Worm (Caenorhabditis elegans) whole organism, L4 larva: ENCODE data around the gene parg-1.

Experiments
- F26F4.8 ChIP-seq: fragments of 200-800 bp; sonication (Bioruptor generic); conservative IDR thresholded peaks from 2 replicates; pipeline ENCODE4 v1.3.6; 2022; ENCODE audit warnings: missing genetic modification characterization, missing compliant biosample characterization
- F37D6.2 ChIP-seq: sonication (generic microtip); optimal IDR thresholded peaks from 2 replicates; lab custom pipeline; 2016; ENCODE audit warnings: mild to moderate bottlenecking, missing genetic modification characterization, missing compliant biosample characterization
- F44E2.7 ChIP-seq: fragments of 200-800 bp; sonication (Bioruptor generic); IDR thresholded peaks from 2 replicates; pipeline ENCODE4 v2.1.2; 2022; ENCODE audit warnings: missing genetic modification characterization, missing compliant biosample characterization
- R02D3.7 ChIP-seq: fragments of 150-350 bp; sonication (generic microtip); optimal IDR thresholded peaks from 3 replicates; lab custom pipeline; 2014; ENCODE audit warnings: missing biosample characterization, missing genetic modification characterization
- T20F7.1 ChIP-seq: fragments of 200-800 bp; sonication (Bioruptor generic); optimal IDR thresholded peaks from 2 replicates; lab custom pipeline; 2018; ENCODE audit warnings: mild to moderate bottlenecking, missing genetic modification characterization, missing compliant biosample characterization
- T26A8.4 ChIP-seq: fragments of 200-800 bp; sonication (Bioruptor generic); IDR thresholded peaks from 2 replicates; pipeline ENCODE4 v1.3.6; 2022; ENCODE audit warnings: missing genetic modification characterization, missing compliant biosample characterization
- Y48G9A.11 ChIP-seq: fragments of 200-800 bp; sonication (Bioruptor generic); IDR thresholded peaks from 2 replicates; pipeline ENCODE4 v1.3.6; 2022; ENCODE audit warnings: missing genetic modification reagents, missing genetic modification characterization, missing compliant biosample characterization
- ZK546.5 ChIP-seq, 2 experiments: sonication (generic microtip); optimal IDR thresholded peaks; 2 replicates each; lab custom pipeline; 2017; ENCODE audit warnings: missing biosample characterization in 2 of 2, missing genetic modification characterization in 2 of 2
- aha-1 ChIP-seq: fragments of 150-350 bp; peaks from one replicate; lab custom pipeline; 2014; ENCODE audit warnings: missing biosample characterization, missing genetic modification characterization
- arid-1 ChIP-seq: fragments of 200-800 bp; sonication (Bioruptor generic); conservative IDR thresholded peaks from 2 replicates; pipeline ENCODE4 v1.3.6; 2022; ENCODE audit warnings: missing genetic modification reagents, missing genetic modification characterization, missing compliant biosample characterization
- attf-4 ChIP-seq: sonication (generic microtip); optimal IDR thresholded peaks from 3 replicates; lab custom pipeline; 2017; ENCODE audit warnings: missing biosample characterization, missing genetic modification characterization
- ceh-28 ChIP-seq: fragments of 150-350 bp; optimal IDR thresholded peaks from 2 replicates; lab custom pipeline; 2014; ENCODE audit warnings: missing biosample characterization, missing genetic modification reagents, missing genetic modification characterization
- ceh-44 ChIP-seq: fragments of 200-800 bp; sonication (Bioruptor generic); IDR thresholded peaks from 2 replicates; pipeline ENCODE4 v1.3.6; 2022; ENCODE audit warnings: missing genetic modification reagents, missing genetic modification characterization, missing compliant biosample characterization
- ceh-62 ChIP-seq: sonication (generic microtip); optimal IDR thresholded peaks from 2 replicates; lab custom pipeline; 2017; ENCODE audit warnings: missing biosample characterization, missing genetic modification characterization
- dmd-6 ChIP-seq: fragments of 200-800 bp; sonication (Bioruptor generic); IDR thresholded peaks from 2 replicates; pipeline ENCODE4 v1.3.6; 2022; ENCODE audit warnings: missing genetic modification reagents, missing genetic modification characterization, missing compliant biosample characterization
- dpl-1 ChIP-seq: fragments of 150-350 bp; optimal IDR thresholded peaks from 2 replicates; lab custom pipeline; 2014; ENCODE audit warnings: missing biosample characterization, missing genetic modification reagents, missing genetic modification characterization
- dve-1 ChIP-seq: sonication (generic microtip); optimal IDR thresholded peaks from 2 replicates; lab custom pipeline; 2017; ENCODE audit warnings: antibody characterized with exemption, mild to moderate bottlenecking, missing genetic modification characterization, missing compliant biosample characterization; ENCODE audit not compliant: insufficient read depth
- egl-27 ChIP-seq: sonication (generic microtip); optimal IDR thresholded peaks from 3 replicates; lab custom pipeline; 2017; ENCODE audit warnings: missing biosample characterization, missing genetic modification reagents, missing genetic modification characterization
- gei-8 ChIP-seq: fragments of 200-800 bp; sonication (Bioruptor generic); optimal IDR thresholded peaks from 2 replicates; lab custom pipeline; 2018; ENCODE audit warnings: mild to moderate bottlenecking, missing genetic modification characterization, missing compliant biosample characterization
- hlh-30 ChIP-seq: sonication (generic microtip); optimal IDR thresholded peaks from 2 replicates; lab custom pipeline; 2017; ENCODE audit warnings: antibody characterized with exemption, mild to moderate bottlenecking, missing genetic modification characterization, missing compliant biosample characterization; ENCODE audit not compliant: insufficient read depth
- hmg-1.1 ChIP-seq: fragments of 200-800 bp; sonication (Bioruptor generic); IDR thresholded peaks from 2 replicates; pipeline ENCODE4 v1.3.6; 2022; ENCODE audit warnings: missing genetic modification reagents, missing genetic modification characterization, missing compliant biosample characterization
- lin-13 ChIP-seq: fragments of 150-350 bp; optimal IDR thresholded peaks from 2 replicates; lab custom pipeline; 2014; ENCODE audit warnings: missing biosample characterization, missing genetic modification reagents, missing genetic modification characterization
- lin-38 ChIP-seq: fragments of 200-800 bp; sonication (Bioruptor generic); IDR thresholded peaks from 2 replicates; pipeline ENCODE4 v1.3.6; 2022; ENCODE audit warnings: missing genetic modification reagents, missing genetic modification characterization, missing compliant biosample characterization
- lin-39 ChIP-seq: fragments of 150-350 bp; optimal IDR thresholded peaks from 2 replicates; lab custom pipeline; 2014; ENCODE audit warnings: missing biosample characterization, missing genetic modification reagents, missing genetic modification characterization
- lir-3 ChIP-seq: sonication (generic microtip); optimal IDR thresholded peaks from 2 replicates; lab custom pipeline; 2016; ENCODE audit warnings: mild to moderate bottlenecking, missing genetic modification characterization, missing compliant biosample characterization
- lsy-2 ChIP-seq, 2 experiments: fragments of 150-350 bp in 1 of 2; sonication (generic microtip) in 1 of 2; optimal IDR thresholded peaks; 2 replicates each; lab custom pipeline; 2014 to 2017; ENCODE audit warnings: missing biosample characterization in 2 of 2, missing genetic modification characterization in 2 of 2
- madf-5 ChIP-seq, 2 experiments: fragments of 200-800 bp; sonication (Bioruptor generic); IDR thresholded peaks; 2 replicates each; pipeline ENCODE4 v1.3.6; 2022; ENCODE audit warnings: missing compliant biosample characterization in 2 of 2, missing genetic modification characterization in 2 of 2
- mdl-1 ChIP-seq, 2 experiments: fragments of 150-350 bp in 1 of 2; sonication (generic microtip) in 1 of 2; optimal IDR thresholded peaks; 2 replicates each; lab custom pipeline; 2014 to 2017; ENCODE audit warnings: missing biosample characterization in 2 of 2, missing genetic modification characterization in 2 of 2
- mdt-29 ChIP-seq: fragments of 200-800 bp; sonication (Bioruptor generic); IDR thresholded peaks from 2 replicates; pipeline ENCODE4 v1.3.6; 2022; ENCODE audit warnings: missing genetic modification reagents, missing genetic modification characterization, missing compliant biosample characterization
- mep-1 ChIP-seq: fragments of 150-350 bp; sonication (generic microtip); optimal IDR thresholded peaks from 3 replicates; lab custom pipeline; 2014; ENCODE audit warnings: missing biosample characterization, missing genetic modification characterization
- nhr-11 ChIP-seq: fragments of 150-350 bp; optimal IDR thresholded peaks from 2 replicates; lab custom pipeline; 2014; ENCODE audit warnings: missing biosample characterization, missing genetic modification characterization
- nhr-111 ChIP-seq: fragments of 200-800 bp; sonication (Bioruptor generic); optimal IDR thresholded peaks from 2 replicates; lab custom pipeline; 2018; ENCODE audit warnings: mild to moderate bottlenecking, missing genetic modification characterization, missing compliant biosample characterization
- nhr-237 ChIP-seq: sonication (generic microtip); optimal IDR thresholded peaks from 2 replicates; lab custom pipeline; 2017; ENCODE audit warnings: missing biosample characterization, missing genetic modification characterization
- nhr-48 ChIP-seq: sonication (generic microtip); optimal IDR thresholded peaks from 2 replicates; lab custom pipeline; 2016; ENCODE audit warnings: mild to moderate bottlenecking, missing genetic modification characterization, missing compliant biosample characterization
- nhr-76 ChIP-seq: fragments of 150-350 bp; optimal IDR thresholded peaks from 2 replicates; lab custom pipeline; 2014; ENCODE audit warnings: missing biosample characterization, missing genetic modification characterization
- pha-4 ChIP-seq, 2 experiments: fragments of 150-350 bp in 1 of 2; fragments of 200-800 bp in 1 of 2; sonication (Bioruptor generic) in 1 of 2; IDR thresholded peaks in 1 of 2; optimal IDR thresholded peaks in 1 of 2; 2 replicates each; pipeline versions ENCODE4 v1.3.6 to Lab custom; 2014 to 2022; ENCODE audit warnings: missing genetic modification characterization in 2 of 2, missing genetic modification reagents in 2 of 2, missing biosample characterization in 1 of 2, missing compliant biosample characterization in 1 of 2
- pqm-1 ChIP-seq: sonication (generic microtip); optimal IDR thresholded peaks from 2 replicates; lab custom pipeline; 2017; ENCODE audit warnings: missing biosample characterization, missing genetic modification characterization
- saeg-2 ChIP-seq: fragments of 200-800 bp; sonication (Bioruptor generic); IDR thresholded peaks from 2 replicates; pipeline ENCODE4 v1.3.6; 2022; ENCODE audit warnings: missing genetic modification reagents, missing genetic modification characterization, missing compliant biosample characterization
- snpc-1.2 ChIP-seq: fragments of 200-800 bp; sonication (Bioruptor generic); IDR thresholded peaks from 2 replicates; pipeline ENCODE4 v1.3.6; 2022; ENCODE audit warnings: missing genetic modification reagents, missing genetic modification characterization, missing compliant biosample characterization
- spr-1 ChIP-seq: sonication (generic microtip); optimal IDR thresholded peaks from 2 replicates; lab custom pipeline; 2016; ENCODE audit warnings: mild to moderate bottlenecking, missing genetic modification characterization, missing compliant biosample characterization
- spr-3 ChIP-seq: fragments of 200-800 bp; sonication (Bioruptor generic); optimal IDR thresholded peaks from 2 replicates; lab custom pipeline; 2018; ENCODE audit warnings: mild to moderate bottlenecking, missing genetic modification characterization, missing compliant biosample characterization
- tra-1 ChIP-seq: fragments of 200-800 bp; sonication (Bioruptor generic); IDR thresholded peaks from 2 replicates; pipeline ENCODE4 v1.3.6; 2022; ENCODE audit warnings: missing genetic modification reagents, missing genetic modification characterization, missing compliant biosample characterization
- unc-130 ChIP-seq: sonication (generic microtip); optimal IDR thresholded peaks from 2 replicates; lab custom pipeline; 2016; ENCODE audit warnings: missing genetic modification reagents, missing genetic modification characterization, missing compliant biosample characterization
- unc-39 ChIP-seq: sonication (generic microtip); optimal IDR thresholded peaks from 2 replicates; lab custom pipeline; 2017; ENCODE audit warnings: missing biosample characterization, missing genetic modification characterization
- unc-62 ChIP-seq, 3 experiments: fragments of 150-350 bp in 1 of 3; sonication (generic microtip); optimal IDR thresholded peaks in 2 of 3; peaks in 1 of 3; 1 replicate in 1 of 3; 2 replicates in 2 of 3; lab custom pipeline; 2014 to 2017; ENCODE audit warnings: missing biosample characterization in 3 of 3, missing genetic modification characterization in 3 of 3, missing genetic modification reagents in 3 of 3, missing genotype in 1 of 3
- zfp-3 ChIP-seq: fragments of 200-800 bp; sonication (Bioruptor generic); conservative IDR thresholded peaks from 2 replicates; pipeline ENCODE4 v1.3.6; 2022; ENCODE audit warnings: missing genetic modification reagents, missing genetic modification characterization, missing compliant biosample characterization
- zip-2 ChIP-seq: fragments of 150-350 bp; optimal IDR thresholded peaks from 2 replicates; lab custom pipeline; 2014; ENCODE audit warnings: missing biosample characterization, missing genetic modification characterization

Gene parg-1

ce11 chrIV:8740952-8741438 is 5.1 kb upstream of the parg-1 start, which contains the start of gene F21D5.6 (continued):
- TF ChIP-seq unc-62 (GFP tag; optimal IDR thresholded peaks at IDR 0.05 in 1 of 2; lab: Kevin White, UChicago) (no peak), unc-62 (tag; optimal IDR thresholded peaks at IDR 0.05; lab: Kevin White, UChicago) (no peak), unc-130 (no peak), mep-1 (tag; lab: Kevin White, UChicago) (peak; percentile 9), lsy-2 (tag; optimal IDR thresholded peaks at IDR 0.05; lab: Kevin White, UChicago) (no peak), pqm-1 (tag; lab: Kevin White, UChicago) (no peak), ceh-62 (tag; lab: Kevin White, UChicago) (no peak)
- TF ChIP-seq, all 104 proteins: peak for 6

ce11 chrIV:8743654-8744332 is 2.3 kb upstream of the parg-1 start, which contains the start of gene F21D5.7:
F21D5.7 (minus strand) TSS chrIV:8743704.
- TF ChIP-seq R02D3.7 (tag; lab: Kevin White, UChicago) = no peak
- TF ChIP-seq lin-39 (tag; lab: Kevin White, UChicago) = no peak
- no peak for TF ChIP-seq F44E2.7 (GFP tag; lab: Robert Waterston, UW)
- peak; percentile 35; the same call in 1 of the 2 replicates for TF ChIP-seq zfp-3 (GFP tag; lab: Robert Waterston, UW)
- TF ChIP-seq hlh-30 (tag; lab: Kevin White, UChicago) = peak; percentile 90
- TF ChIP-seq zip-2 (tag; lab: Kevin White, UChicago) = no peak
- TF ChIP-seq spr-3 (GFP tag; lab: Kevin White, UChicago) = no peak
- TF ChIP-seq nhr-237 = no peak
- no peak for TF ChIP-seq nhr-76 (tag; lab: Kevin White, UChicago)
- peak; percentile 76 for TF ChIP-seq aha-1
- peak; percentile 91 for TF ChIP-seq dve-1 (tag; lab: Kevin White, UChicago)
- peak; percentile 53; the same call in 1 of the 2 replicates for TF ChIP-seq snpc-1.2 (GFP tag; lab: Robert Waterston, UW)
- TF ChIP-seq egl-27 = no peak
- TF ChIP-seq lin-13 = peak; percentile 35
- no peak for TF ChIP-seq Y48G9A.11 (GFP tag; lab: Robert Waterston, UW)
- TF ChIP-seq ceh-28 (tag; lab: Kevin White, UChicago) = peak; percentile 33
- no peak for TF ChIP-seq madf-5 (GFP tag; IDR thresholded peaks at IDR 0.05; lab: Robert Waterston, UW)
- TF ChIP-seq attf-4 (tag; lab: Kevin White, UChicago) = no peak
- TF ChIP-seq F26F4.8 = no peak
- no peak for TF ChIP-seq unc-39
- peak; percentile 22 for TF ChIP-seq F37D6.2 (tag; lab: Kevin White, UChicago)
- TF ChIP-seq arid-1 = no peak
- TF ChIP-seq hmg-1.1 (GFP tag; lab: Robert Waterston, UW) = peak; percentile 34; the same call in 1 of the 2 replicates
- TF ChIP-seq ZK546.5 (tag; optimal IDR thresholded peaks at IDR 0.05; lab: Kevin White, UChicago) = no peak
- peak; percentile 86 for TF ChIP-seq dpl-1
- TF ChIP-seq pha-4 (GFP tag; IDR thresholded peaks at IDR 0.05; lab: Robert Waterston, UW) = peak; percentile 52; the same call in 1 of the 2 replicates
- TF ChIP-seq pha-4 (tag; optimal IDR thresholded peaks at IDR 0.05; lab: Kevin White, UChicago) = peak; percentile 80
- TF ChIP-seq tra-1 = no peak
- no peak for TF ChIP-seq nhr-111 (GFP tag; lab: Kevin White, UChicago)
- no peak; the same call in none of the 2 replicates for TF ChIP-seq dmd-6 (GFP tag; lab: Robert Waterston, UW)
- peak; percentile 13 for TF ChIP-seq nhr-48 (tag; lab: Kevin White, UChicago)
- no peak for TF ChIP-seq ceh-44 (GFP tag; lab: Robert Waterston, UW)
- TF ChIP-seq saeg-2 (GFP tag; lab: Robert Waterston, UW) = no peak
- TF ChIP-seq mdl-1 (tag; optimal IDR thresholded peaks at IDR 0.05; lab: Kevin White, UChicago) = peak in 1 of 2 experiments; percentile 51
- TF ChIP-seq spr-1 = peak; percentile 46
- TF ChIP-seq T26A8.4 = peak; percentile 94; the same call in 1 of the 2 replicates
- TF ChIP-seq lir-3 (tag; lab: Kevin White, UChicago) = no peak
- no peak for TF ChIP-seq mdt-29 (GFP tag; lab: Robert Waterston, UW)
- no peak for TF ChIP-seq gei-8 (GFP tag; lab: Kevin White, UChicago)
- TF ChIP-seq lin-38 = peak; percentile 77
- TF ChIP-seq nhr-11 = peak; percentile 12
- TF ChIP-seq T20F7.1 (GFP tag; lab: Kevin White, UChicago) = peak; percentile 86
